Fruit fly (Drosophila melanogaster) whole organism, wandering third instar larva: Measurements from ENCODE around the gene Jon66Ci.

Source experiments
- ey ChIP-seq: fragments of 200-800 bp; sonication (Bioruptor generic); optimal IDR thresholded peaks from 2 replicates; lab custom pipeline; 2016; ENCODE audit warnings: missing biosample characterization, missing genetic modification characterization
- psq ChIP-seq: fragments of 200-800 bp; sonication (Bioruptor generic); optimal IDR thresholded peaks from 3 replicates; lab custom pipeline; 2017; ENCODE audit warnings: missing biosample characterization, mild to moderate bottlenecking, missing genetic modification characterization, moderate library complexity

DNA sequence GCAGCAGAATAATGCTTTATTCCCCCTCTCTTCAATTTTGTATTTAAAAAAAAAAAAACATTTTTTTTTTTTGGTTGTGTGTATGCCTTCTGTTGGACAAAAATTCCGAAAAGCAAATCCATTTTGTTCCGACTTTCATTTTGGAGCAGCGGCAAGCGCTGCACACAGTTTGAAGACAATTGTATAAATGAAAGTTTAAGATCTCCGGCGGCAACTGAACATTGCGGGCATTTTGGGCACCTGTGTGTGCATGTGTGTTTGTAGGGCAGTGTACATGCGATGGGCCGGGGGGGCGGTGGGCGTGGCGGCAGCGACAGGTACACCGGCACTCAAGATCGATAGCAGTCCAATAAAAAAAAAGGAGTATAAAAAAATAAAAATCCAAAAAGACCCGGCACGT is 21.9 kb upstream of the Jon66Ci start:
- TF ChIP-seq ey (GFP tag; lab: Kevin White, UChicago) (no peak), psq (GFP tag; lab: Kevin White, UChicago) (no peak)
